Fruit fly (Drosophila melanogaster) whole organism, embryonic: ENCODE measurements around the gene hydra.

ENCODE experiments used
- CG31388 ChIP-seq: fragments of 200-800 bp; sonication (Bioruptor generic); optimal IDR thresholded peaks from 2 replicates; lab custom pipeline; 2016; ENCODE audit warnings: missing biosample characterization, missing genetic modification characterization
- HHEX ChIP-seq: fragments of 200-800 bp; sonication (Bioruptor generic); optimal IDR thresholded peaks from 3 replicates; lab custom pipeline; 2017; ENCODE audit warnings: missing biosample characterization, mild to moderate bottlenecking, missing genetic modification characterization, missing genetic modification reagents

- TF ChIP-seq HHEX (GFP tag; lab: Kevin White, UChicago) (no peak), CG31388 (no peak)
These were observed 33.5 kb downstream of the hydra start for dm6 chrX:20643385-20643784.
